Fruit fly (Drosophila melanogaster) whole organism, embryonic: ENCODE data around the gene CG12301.
A peak's percentile ranks its signal among the peaks of the same experiment; 100 is the strongest.

ENCODE experiments used
- Abd-B ChIP-seq: fragments of 200-800 bp; sonication (Bioruptor generic); optimal IDR thresholded peaks from 2 replicates; lab custom pipeline; 2018; ENCODE audit warnings: missing biosample characterization, mild to moderate bottlenecking, missing genetic modification characterization, moderate library complexity
- Antp ChIP-seq: fragments of 200-800 bp; sonication (Bioruptor generic); optimal IDR thresholded peaks from 3 replicates; lab custom pipeline; 2016; ENCODE audit warnings: missing biosample characterization, missing genetic modification characterization
- BtbVII ChIP-seq: fragments of 200-800 bp; sonication (Bioruptor generic); optimal IDR thresholded peaks from 3 replicates; lab custom pipeline; 2017; ENCODE audit warnings: missing biosample characterization, mild to moderate bottlenecking, missing genetic modification characterization
- C15 ChIP-seq: fragments of 200-800 bp; sonication (Bioruptor generic); IDR thresholded peaks from 3 replicates; pipeline ENCODE4 v1.3.6; 2022; ENCODE audit warnings: missing biosample characterization, missing genetic modification characterization
- CG10267 ChIP-seq: fragments of 200-800 bp; sonication (Bioruptor generic); optimal IDR thresholded peaks from 2 replicates; lab custom pipeline; 2018; ENCODE audit warnings: missing biosample characterization, mild to moderate bottlenecking, missing genetic modification characterization, moderate library complexity
- CG11085 ChIP-seq: fragments of 200-800 bp; sonication (Bioruptor generic); IDR thresholded peaks from 2 replicates; pipeline ENCODE4 v1.3.6; 2022; ENCODE audit warnings: missing biosample characterization, missing genetic modification characterization
- CG11456 ChIP-seq: fragments of 200-800 bp; sonication (Bioruptor generic); IDR thresholded peaks from 3 replicates; pipeline ENCODE4 v1.3.6; 2022; ENCODE audit warnings: missing biosample characterization, missing genetic modification characterization
- CG12236 ChIP-seq: fragments of 200-800 bp; sonication (Bioruptor generic); optimal IDR thresholded peaks from 2 replicates; lab custom pipeline; 2016; ENCODE audit warnings: missing biosample characterization, missing genetic modification characterization
- CG1233 ChIP-seq: fragments of 200-800 bp; sonication (Bioruptor generic); optimal IDR thresholded peaks from 4 replicates; lab custom pipeline; 2018; ENCODE audit warnings: missing biosample characterization, mild to moderate bottlenecking, missing genetic modification characterization
- CG12391 ChIP-seq: fragments of 200-800 bp; sonication (Bioruptor generic); optimal IDR thresholded peaks from 3 replicates; lab custom pipeline; 2018; ENCODE audit warnings: missing biosample characterization, mild to moderate bottlenecking, missing genetic modification characterization, moderate library complexity
- CG15269 ChIP-seq: fragments of 200-800 bp; sonication (Bioruptor generic); optimal IDR thresholded peaks from 2 replicates; lab custom pipeline; 2018; ENCODE audit warnings: missing biosample characterization, mild to moderate bottlenecking, missing genetic modification characterization, moderate library complexity
- CG1602 ChIP-seq: fragments of 200-800 bp; sonication (Bioruptor generic); optimal IDR thresholded peaks from 3 replicates; lab custom pipeline; 2016; ENCODE audit warnings: missing biosample characterization, missing genetic modification characterization
- CG16813 ChIP-seq: fragments of 200-800 bp; sonication (Bioruptor generic); IDR thresholded peaks from 3 replicates; pipeline ENCODE4 v1.3.6; 2022; ENCODE audit warnings: missing biosample characterization, missing genetic modification characterization; ENCODE audit not compliant: partially characterized antibody
- CG18011 ChIP-seq: fragments of 200-800 bp; sonication (Bioruptor generic); optimal IDR thresholded peaks from 2 replicates; lab custom pipeline; 2017; ENCODE audit warnings: missing biosample characterization, missing genetic modification characterization, mild to moderate bottlenecking, moderate library complexity, missing genotype
- CG18476 ChIP-seq: fragments of 200-800 bp; sonication (Bioruptor generic); optimal IDR thresholded peaks from 2 replicates; lab custom pipeline; 2016; ENCODE audit warnings: missing biosample characterization, mild to moderate bottlenecking, missing genetic modification characterization
- CG2199 ChIP-seq: fragments of 200-800 bp; sonication (Bioruptor generic); IDR thresholded peaks from 3 replicates; pipeline ENCODE4 v1.3.6; 2022; ENCODE audit warnings: missing biosample characterization, missing genetic modification characterization
- CG3065 ChIP-seq: fragments of 200-800 bp; sonication (Bioruptor generic); optimal IDR thresholded peaks from 2 replicates; lab custom pipeline; 2016; ENCODE audit warnings: missing biosample characterization, missing genetic modification characterization
- CG31365 ChIP-seq: fragments of 200-800 bp; sonication (Bioruptor generic); optimal IDR thresholded peaks from 2 replicates; lab custom pipeline; 2018; ENCODE audit warnings: missing biosample characterization, mild to moderate bottlenecking, missing genetic modification characterization
- CG32772 ChIP-seq: fragments of 200-800 bp; sonication (Bioruptor generic); IDR thresholded peaks from 2 replicates; pipeline ENCODE4 v1.3.6; 2022; ENCODE audit warnings: missing biosample characterization, missing genetic modification characterization
- CG42726 ChIP-seq: fragments of 200-800 bp; sonication (Bioruptor generic); IDR thresholded peaks from 2 replicates; pipeline ENCODE4 v1.3.6; 2022; ENCODE audit warnings: missing biosample characterization, missing genetic modification characterization; ENCODE audit not compliant: partially characterized antibody
- CG7987 ChIP-seq: fragments of 200-800 bp; sonication (Bioruptor generic); optimal IDR thresholded peaks from 2 replicates; lab custom pipeline; 2018; ENCODE audit warnings: missing biosample characterization, mild to moderate bottlenecking, missing genetic modification characterization, moderate library complexity
- CkIIα-i1 ChIP-seq: fragments of 200-800 bp; sonication (Bioruptor generic); IDR thresholded peaks from 2 replicates; pipeline ENCODE4 v1.3.6; 2022; ENCODE audit warnings: missing biosample characterization, missing genetic modification characterization
- E2f2 ChIP-seq: fragments of 200-800 bp; sonication (Bioruptor generic); IDR thresholded peaks from 2 replicates; pipeline ENCODE4 v1.3.6; 2022; ENCODE audit warnings: missing biosample characterization, missing genetic modification characterization
- MBD-R2 ChIP-seq: fragments of 200-800 bp; sonication (Bioruptor generic); IDR thresholded peaks from 2 replicates; pipeline ENCODE4 v1.3.6; 2022; ENCODE audit warnings: missing biosample characterization, missing genetic modification characterization
- Mes4 ChIP-seq: fragments of 200-800 bp; sonication (Bioruptor generic); optimal IDR thresholded peaks from 2 replicates; lab custom pipeline; 2016; ENCODE audit warnings: missing biosample characterization, missing genetic modification characterization
- Nf-YC ChIP-seq: fragments of 200-800 bp; optimal IDR thresholded peaks from 3 replicates; lab custom pipeline; 2019; ENCODE audit warnings: missing biosample characterization, mild to moderate bottlenecking, missing genetic modification characterization, moderate library complexity
- Ptx1 ChIP-seq: fragments of 200-800 bp; sonication (Bioruptor generic); IDR thresholded peaks from 2 replicates; pipeline ENCODE4 v1.3.6; 2022; ENCODE audit warnings: missing biosample characterization, missing genetic modification characterization
- Sry-β ChIP-seq: fragments of 200-800 bp; sonication (Bioruptor generic); optimal IDR thresholded peaks from 2 replicates; lab custom pipeline; 2018; ENCODE audit warnings: missing biosample characterization, mild to moderate bottlenecking, missing genetic modification characterization, moderate library complexity
- ac ChIP-seq: fragments of 200-800 bp; sonication (Bioruptor generic); optimal IDR thresholded peaks from 3 replicates; lab custom pipeline; 2017; ENCODE audit warnings: missing biosample characterization, mild to moderate bottlenecking, missing genetic modification characterization
- aop ChIP-seq: fragments of 200-800 bp; sonication (Bioruptor generic); IDR thresholded peaks from 2 replicates; pipeline ENCODE4 v1.3.6; 2022; ENCODE audit warnings: missing biosample characterization, missing genetic modification characterization
- ara ChIP-seq: fragments of 200-800 bp; sonication (Bioruptor generic); IDR thresholded peaks from 2 replicates; pipeline ENCODE4 v1.3.6; 2022; ENCODE audit warnings: missing biosample characterization, missing genetic modification characterization
- ase ChIP-seq: fragments of 200-800 bp; sonication (Bioruptor generic); IDR thresholded peaks from 3 replicates; pipeline ENCODE4 v1.3.6; 2022; ENCODE audit warnings: missing biosample characterization, missing genetic modification characterization
- cad ChIP-seq: fragments of >200 bp; optimal IDR thresholded peaks from 2 replicates; lab custom pipeline; 2017; ENCODE audit warnings: missing biosample characterization, missing genetic modification characterization
- chm ChIP-seq: fragments of 200-800 bp; sonication (Bioruptor generic); IDR thresholded peaks from 2 replicates; pipeline ENCODE4 v1.3.6; 2022; ENCODE audit warnings: missing biosample characterization, missing genetic modification characterization
- fd64A ChIP-seq: fragments of 200-800 bp; sonication (Bioruptor generic); optimal IDR thresholded peaks from 3 replicates; lab custom pipeline; 2018; ENCODE audit warnings: missing biosample characterization, mild to moderate bottlenecking, missing genetic modification characterization
- hb ChIP-seq: fragments of 200-800 bp; sonication (Bioruptor generic); IDR thresholded peaks from 3 replicates; pipeline ENCODE4 v1.3.6; 2022; ENCODE audit warnings: missing biosample characterization, missing genetic modification characterization; ENCODE audit not compliant: partially characterized antibody
- jigr1 ChIP-seq: fragments of 200-800 bp; sonication (Bioruptor generic); IDR thresholded peaks from 3 replicates; pipeline ENCODE4 v1.3.6; 2022; ENCODE audit warnings: missing biosample characterization, missing genetic modification characterization
- onecut ChIP-seq: fragments of 200-800 bp; sonication (Bioruptor generic); IDR thresholded peaks from 2 replicates; pipeline ENCODE4 v1.3.6; 2022; ENCODE audit warnings: missing biosample characterization, missing genetic modification characterization
- otp ChIP-seq: fragments of 200-800 bp; sonication (Bioruptor generic); IDR thresholded peaks from 3 replicates; pipeline ENCODE4, ENCODE4 v1.3.6; 2022; ENCODE audit warnings: missing biosample characterization, missing genetic modification characterization
- rib ChIP-seq: fragments of 200-800 bp; sonication (Bioruptor generic); IDR thresholded peaks from 2 replicates; pipeline ENCODE4 v1.3.6; 2022; ENCODE audit warnings: missing biosample characterization, missing genetic modification characterization
- row ChIP-seq: fragments of 200-800 bp; sonication (Bioruptor generic); IDR thresholded peaks from 3 replicates; pipeline ENCODE4 v1.3.6; 2022; ENCODE audit warnings: missing biosample characterization, missing genetic modification characterization
- sob ChIP-seq: fragments of 200-800 bp; sonication (Bioruptor generic); IDR thresholded peaks from 2 replicates; pipeline ENCODE4 v1.3.6; 2022; ENCODE audit warnings: missing biosample characterization, missing genetic modification characterization
- stc ChIP-seq: fragments of 200-800 bp; sonication (Bioruptor generic); IDR thresholded peaks from 2 replicates; pipeline ENCODE4 v1.3.6; 2022; ENCODE audit warnings: missing biosample characterization, missing genetic modification characterization
- toy ChIP-seq: fragments of 200-800 bp; sonication (Bioruptor generic); IDR thresholded peaks from 2 replicates; pipeline ENCODE4 v1.3.6; 2022; ENCODE audit warnings: missing biosample characterization, missing genetic modification characterization
- trh ChIP-seq: fragments of 200-800 bp; sonication (Bioruptor generic); optimal IDR thresholded peaks from 2 replicates; lab custom pipeline; 2016; ENCODE audit warnings: missing biosample characterization, missing genetic modification characterization
- tx ChIP-seq: fragments of 200-800 bp; sonication (Bioruptor generic); optimal IDR thresholded peaks from 2 replicates; lab custom pipeline; 2016; ENCODE audit warnings: missing biosample characterization, missing genetic modification characterization
- vnd ChIP-seq: fragments of 200-800 bp; sonication (Bioruptor generic); IDR thresholded peaks from 3 replicates; pipeline ENCODE4 v1.3.6; 2022; ENCODE audit warnings: missing biosample characterization, missing genetic modification characterization; ENCODE audit not compliant: partially characterized antibody
- zen ChIP-seq: fragments of 200-800 bp; sonication (Bioruptor generic); optimal IDR thresholded peaks from 3 replicates; lab custom pipeline; 2018; ENCODE audit warnings: missing biosample characterization, mild to moderate bottlenecking, missing genetic modification characterization, moderate library complexity
- zfh2 ChIP-seq: fragments of 200-800 bp; sonication (Bioruptor generic); optimal IDR thresholded peaks from 2 replicates; lab custom pipeline; 2016; ENCODE audit warnings: missing biosample characterization, missing genetic modification characterization

CG12301 gene

DNA sequence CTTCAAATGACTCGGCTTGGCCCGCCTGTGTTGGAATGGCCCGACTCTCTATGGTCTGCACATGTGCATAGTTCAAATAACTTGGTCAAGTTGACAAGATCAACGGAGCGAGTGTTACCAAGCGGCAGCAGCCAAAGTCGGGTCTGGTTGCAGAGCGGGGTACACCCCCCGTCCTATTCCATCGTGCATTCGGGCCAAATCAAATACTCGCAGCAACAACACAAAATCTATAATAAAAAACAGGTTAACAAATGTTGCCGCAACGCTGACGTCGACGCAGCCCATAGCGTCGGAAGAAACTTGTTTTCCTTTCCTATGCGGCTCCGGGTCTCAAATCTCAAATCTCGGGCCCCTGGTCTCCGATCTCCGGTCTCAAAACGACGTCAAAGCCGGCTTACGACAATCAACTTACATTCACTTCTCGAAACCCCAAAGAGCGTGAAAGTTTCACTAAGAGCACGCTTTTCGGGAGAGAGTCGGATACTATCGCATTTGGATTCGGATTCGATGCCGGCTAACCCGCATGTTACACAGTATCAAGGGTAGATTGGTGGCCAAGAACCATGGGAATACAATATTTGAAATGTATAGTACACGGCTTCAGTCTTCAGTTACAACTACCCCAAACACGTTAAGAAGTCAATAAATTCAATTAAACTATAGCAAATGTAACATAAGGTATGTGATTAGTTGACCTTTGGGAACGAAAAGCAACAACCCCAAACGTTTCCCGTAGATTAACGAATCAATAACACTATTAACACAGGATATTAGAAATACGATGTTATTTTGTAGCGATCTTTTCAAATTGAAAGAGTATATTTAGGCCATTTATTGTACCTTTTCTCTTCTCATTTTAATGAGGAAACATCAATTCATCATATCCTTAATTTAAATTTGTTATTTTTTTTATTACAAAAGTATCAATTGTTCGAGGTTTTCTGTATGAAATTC lies 46.0 kb upstream of the CG12301 start (continued):
- TF ChIP-seq cad (GFP tag; lab: Kevin White, UChicago) (no peak), CG18011 (GFP tag; lab: Kevin White, UChicago) (peak; percentile 11), onecut (GFP tag; lab: Robert Waterston, UW) (no peak), CG3065 (no peak), CG32772 (GFP tag; lab: Robert Waterston, UW) (no peak; the same call in none of the 2 replicates), otp (GFP tag; lab: Robert Waterston, UW) (no peak), CG15269 (tag; lab: Kevin White, UChicago) (peak; percentile 71), Nf-YC (tag; lab: Kevin White, UChicago) (peak; percentile 57), CG12391 (tag; lab: Kevin White, UChicago) (peak; percentile 69), trh (GFP tag; lab: Kevin White, UChicago) (no peak), ara (peak; percentile 36; the same call in 1 of the 2 replicates), CG11456 (GFP tag; lab: Robert Waterston, UW) (peak; percentile 49; the same call in 1 of the 3 replicates), CG12236 (GFP tag; lab: Kevin White, UChicago) (peak; percentile 5), toy (GFP tag; lab: Robert Waterston, UW) (no peak), CG7987 (GFP tag; lab: Kevin White, UChicago) (no peak), aop (GFP tag; lab: Robert Waterston, UW) (peak; percentile 48; the same call in 1 of the 2 replicates), CG31365 (tag; lab: Kevin White, UChicago) (no peak), Sry-β (GFP tag; lab: Kevin White, UChicago) (peak; percentile 12), sob (GFP tag; lab: Robert Waterston, UW) (no peak), CG10267 (tag; lab: Kevin White, UChicago) (peak; percentile 54), jigr1 (GFP tag; lab: Robert Waterston, UW) (no peak), zen (tag; lab: Kevin White, UChicago) (peak; percentile 20), hb (GFP tag; lab: Robert Waterston, UW) (no peak), row (GFP tag; lab: Robert Waterston, UW) (peak; percentile 91), E2f2 (GFP tag; lab: Robert Waterston, UW) (no peak), Mes4 (peak; percentile 46), rib (GFP tag; lab: Robert Waterston, UW) (no peak), chm (GFP tag; lab: Robert Waterston, UW) (no peak), Ptx1 (GFP tag; lab: Robert Waterston, UW) (peak; percentile 34; the same call in 1 of the 2 replicates), CkIIα-i1 (GFP tag; lab: Robert Waterston, UW) (no peak), Abd-B (peak; percentile 68), stc (GFP tag; lab: Robert Waterston, UW) (no peak), ac (GFP tag; lab: Kevin White, UChicago) (no peak), zfh2 (GFP tag; lab: Kevin White, UChicago) (peak; percentile 59), CG18476 (GFP tag; lab: Kevin White, UChicago) (peak; percentile 46), CG11085 (GFP tag; lab: Robert Waterston, UW) (no peak), CG42726 (no peak), CG2199 (GFP tag; lab: Robert Waterston, UW) (peak; percentile 10; the same call in 1 of the 3 replicates), BtbVII (peak; percentile 15), tx (GFP tag; lab: Kevin White, UChicago) (peak; percentile 9), CG1233 (peak; percentile 67), CG1602 (peak; percentile 72), ase (GFP tag; lab: Robert Waterston, UW) (no peak), Antp (GFP tag; lab: Kevin White, UChicago) (peak; percentile 45), vnd (GFP tag; lab: Robert Waterston, UW) (no peak), MBD-R2 (GFP tag; lab: Robert Waterston, UW) (no peak), fd64A (GFP tag; lab: Kevin White, UChicago) (no peak), CG16813 (GFP tag; lab: Robert Waterston, UW) (no peak), C15 (no peak)
